Worm (Caenorhabditis elegans) whole organism, L2 larva: ENCODE data around the gene mbk-2.

Source experiments
- aly-2 ChIP-seq: fragments of 150-350 bp; optimal IDR thresholded peaks from 2 replicates; lab custom pipeline; 2014; ENCODE audit warnings: missing biosample characterization, missing genetic modification characterization
- ceh-16 ChIP-seq: fragments of 150-350 bp; optimal IDR thresholded peaks from 2 replicates; lab custom pipeline; 2014; ENCODE audit warnings: missing biosample characterization, missing genetic modification characterization
- ceh-82 ChIP-seq: fragments of 150-350 bp; optimal IDR thresholded peaks from 2 replicates; lab custom pipeline; 2014; ENCODE audit warnings: missing biosample characterization, missing genetic modification characterization
- elt-3 ChIP-seq: sonication (generic microtip); optimal IDR thresholded peaks from 2 replicates; lab custom pipeline; 2017; ENCODE audit warnings: missing biosample characterization, missing genetic modification characterization
- lin-13 ChIP-seq: fragments of 150-350 bp; optimal IDR thresholded peaks from 2 replicates; lab custom pipeline; 2014; ENCODE audit warnings: missing biosample characterization, missing genetic modification reagents, missing genetic modification characterization
- lin-39 ChIP-seq: fragments of 150-350 bp; optimal IDR thresholded peaks from 2 replicates; lab custom pipeline; 2014; ENCODE audit warnings: missing biosample characterization, missing genetic modification reagents, missing genetic modification characterization
- nhr-10 ChIP-seq: sonication (generic microtip); optimal IDR thresholded peaks from 2 replicates; lab custom pipeline; 2017; ENCODE audit warnings: missing biosample characterization, missing genetic modification characterization
- nhr-237 ChIP-seq: fragments of 150-350 bp; optimal IDR thresholded peaks from 2 replicates; lab custom pipeline; 2014; ENCODE audit warnings: missing biosample characterization, missing genetic modification characterization
- skn-1 ChIP-seq: sonication (generic microtip); optimal IDR thresholded peaks from 2 replicates; lab custom pipeline; 2017; ENCODE audit warnings: missing biosample characterization, missing genetic modification characterization
- sma-3 ChIP-seq: sonication (generic microtip); optimal IDR thresholded peaks from 2 replicates; lab custom pipeline; 2016; ENCODE audit warnings: missing genetic modification reagents, missing genetic modification characterization, missing compliant biosample characterization
- unc-62 ChIP-seq: fragments of 150-350 bp; optimal IDR thresholded peaks from 2 replicates; lab custom pipeline; 2014; ENCODE audit warnings: missing biosample characterization, missing genetic modification reagents, missing genetic modification characterization
- zag-1 ChIP-seq: fragments of 150-350 bp; optimal IDR thresholded peaks from 2 replicates; lab custom pipeline; 2014; ENCODE audit warnings: missing biosample characterization, missing genetic modification characterization
- ztf-11 ChIP-seq: sonication (generic microtip); optimal IDR thresholded peaks from 2 replicates; lab custom pipeline; 2017; ENCODE audit warnings: missing biosample characterization, missing genetic modification characterization

DNA sequence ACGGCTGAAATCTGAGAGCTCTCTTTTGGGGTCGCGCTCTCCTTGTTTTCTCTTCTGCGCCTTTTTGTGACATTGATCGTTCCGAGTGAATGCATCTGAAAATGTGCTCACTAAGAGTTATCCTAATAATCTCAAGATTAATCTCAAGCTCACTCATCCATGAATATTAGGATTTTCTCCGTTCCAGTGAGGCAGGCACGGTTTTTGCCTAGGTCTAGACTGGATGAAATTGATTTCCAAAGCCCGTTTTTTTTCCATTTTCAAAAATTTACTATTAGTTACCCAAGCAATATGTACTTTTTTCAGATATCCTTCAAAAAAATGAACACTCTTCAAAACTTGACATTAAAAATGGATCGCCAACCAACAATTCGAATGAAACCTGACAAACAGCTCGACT lies 33.1 kb downstream of the mbk-2 start, which contains the start of gene amt-2:
- TF ChIP-seq skn-1 (tag; lab: Kevin White, UChicago), result no peak
- TF ChIP-seq elt-3, result no peak
- TF ChIP-seq ceh-82 (tag; lab: Kevin White, UChicago), result no peak
- no peak for TF ChIP-seq lin-13
- TF ChIP-seq ceh-16, result no peak
- TF ChIP-seq unc-62, result no peak
- no peak for TF ChIP-seq nhr-10 (tag; lab: Kevin White, UChicago)
- no peak for TF ChIP-seq lin-39 (tag; lab: Kevin White, UChicago)
- no peak for TF ChIP-seq ztf-11 (tag; lab: Kevin White, UChicago)
- no peak for TF ChIP-seq sma-3 (GFP tag; lab: Kevin White, UChicago)
- TF ChIP-seq aly-2 (tag; lab: Kevin White, UChicago), result no peak
- no peak for TF ChIP-seq zag-1
- no peak for TF ChIP-seq nhr-237 (tag; lab: Kevin White, UChicago)
